Fruit fly (Drosophila melanogaster): ENCODE measurements around the gene Lint-1.

Lint-1 gene

dm6 chrX:11147553-11148067, 1.5 kb upstream of the Lint-1 start (continued):
- TF ChIP-seq Side (GFP tag; optimal IDR thresholded peaks at IDR 0.05) (no peak), dpn (GFP tag; optimal IDR thresholded peaks at IDR 0.05) (no peak), Drgx (GFP tag; IDR thresholded peaks at IDR 0.05) (0 out of 2 replicates have a peak, but pooled peaks have one; percentile 24), sens (GFP tag) (peak; percentile 32), chinmo (GFP tag; IDR thresholded peaks at IDR 0.05; ENCODE audit: partially characterized antibody) (0 out of 4 replicates have a peak, but pooled peaks have one; percentile 27), pho (GFP tag; optimal IDR thresholded peaks at IDR 0.05) (no peak), ato (GFP tag; IDR thresholded peaks at IDR 0.05; ENCODE audit: partially characterized antibody) (no peak), CG34422 (GFP tag; IDR thresholded peaks at IDR 0.05) (peak; percentile 63; the same call in 1 of the 3 replicates), Dip3 (GFP tag; optimal IDR thresholded peaks at IDR 0.05) (no peak), CG8089 (GFP tag; optimal IDR thresholded peaks at IDR 0.05) (no peak)

dm6 chrX:11148272-11148835, 769 bp upstream of the Lint-1 start, which contains the start of gene Ran:
TSS of gene Ran (minus strand) at chrX:11148716.
- TF ChIP-seq Bgb (GFP tag; IDR thresholded peaks at IDR 0.05; ENCODE audit: partially characterized antibody) (peak; percentile 37; the same call in 1 of the 2 replicates), pzg (GFP tag; optimal IDR thresholded peaks at IDR 0.05) (peak; percentile 60), sens (GFP tag) (peak; percentile 44), knrl (GFP tag; IDR thresholded peaks at IDR 0.05; ENCODE audit: partially characterized antibody) (peak; percentile 36; the same call in 1 of the 3 replicates), lola (GFP tag; optimal IDR thresholded peaks at IDR 0.05) (peak in 1 of 3 experiments; percentile 42), CG9215 (GFP tag; IDR thresholded peaks at IDR 0.05) (0 out of 2 replicates have a peak, but pooled peaks have one; percentile 23), CG2199 (GFP tag; IDR thresholded peaks at IDR 0.05) (no peak), Ptx1 (GFP tag; IDR thresholded peaks at IDR 0.05) (peak; percentile 21), lmd (GFP tag; IDR thresholded peaks at IDR 0.05) (peak; percentile 21; the same call in 1 of the 2 replicates), Side (GFP tag; optimal IDR thresholded peaks at IDR 0.05) (no peak), CG12659 (GFP tag; optimal IDR thresholded peaks at IDR 0.05) (peak; percentile 21), CG9817 (tag; optimal IDR thresholded peaks at IDR 0.05) (peak; percentile 36), CG15514 (GFP tag; optimal IDR thresholded peaks at IDR 0.05) (peak; percentile 24), CG10267 (tag; optimal IDR thresholded peaks at IDR 0.05) (peak; percentile 15), nmo (GFP tag; optimal IDR thresholded peaks at IDR 0.05) (peak; percentile 26), YL-1 (GFP tag; optimal IDR thresholded peaks at IDR 0.05) (peak; percentile 59), CG13287 (GFP tag; IDR thresholded peaks at IDR 0.05; ENCODE audit: partially characterized antibody) (peak; percentile 19; the same call in 1 of the 2 replicates), sob (GFP tag; IDR thresholded peaks at IDR 0.05) (peak; percentile 43), CG3847 (GFP tag; IDR thresholded peaks at IDR 0.05) (peak; percentile 47), BEAF-32 (GFP tag; optimal IDR thresholded peaks at IDR 0.05) (peak; percentile 66), ssp (GFP tag; IDR thresholded peaks at IDR 0.05) (peak; percentile 98), CG9932 (GFP tag; IDR thresholded peaks at IDR 0.05) (peak; percentile 66), toy (GFP tag; IDR thresholded peaks at IDR 0.05) (no peak), CG7357 (GFP tag; IDR thresholded peaks at IDR 0.05) (peak; percentile 95), CG2120 (GFP tag; optimal IDR thresholded peaks at IDR 0.05) (peak; percentile 1), zfh2 (GFP tag; optimal IDR thresholded peaks at IDR 0.05) (peak; percentile 16), CG12391 (tag; optimal IDR thresholded peaks at IDR 0.05) (peak; percentile 25), al (GFP tag; IDR thresholded peaks at IDR 0.05) (no peak), CG6791 (GFP tag; IDR thresholded peaks at IDR 0.05; ENCODE audit: partially characterized antibody) (peak; percentile 15; the same call in 1 of the 3 replicates), ato (GFP tag; IDR thresholded peaks at IDR 0.05; ENCODE audit: partially characterized antibody) (peak; percentile 12; the same call in 1 of the 2 replicates), Med (GFP tag) (peak; percentile 59), repo (GFP tag; optimal IDR thresholded peaks at IDR 0.05) (no peak), slbo (GFP tag; IDR thresholded peaks at IDR 0.05) (peak; percentile 49), nerfin-1 (tag; optimal IDR thresholded peaks at IDR 0.05) (no peak), CG7963 (GFP tag; IDR thresholded peaks at IDR 0.05; ENCODE audit: partially characterized antibody) (0 out of 3 replicates have a peak, but pooled peaks have one; percentile 42), az2 (GFP tag; optimal IDR thresholded peaks at IDR 0.05) (no peak), pfk (GFP tag; optimal IDR thresholded peaks at IDR 0.05) (peak; percentile 55), Dref (GFP tag; IDR thresholded peaks at IDR 0.05) (peak; percentile 65), amos (GFP tag; IDR thresholded peaks at IDR 0.05; ENCODE audit: partially characterized antibody) (peak; percentile 52)

Measured in whole organism, embryonic.